Worm (Caenorhabditis elegans): Measurements from ENCODE around the gene R09D1.14.

- TF ChIP-seq nhr-11 (tag; optimal IDR thresholded peaks at IDR 0.05) (no peak), zip-5 (tag; optimal IDR thresholded peaks at IDR 0.05) (no peak), ama-1 (optimal IDR thresholded peaks at IDR 0.05) (no peak), hlh-30 (tag; optimal IDR thresholded peaks at IDR 0.05; ENCODE audit: insufficient read depth) (no peak), pha-4 (tag; optimal IDR thresholded peaks at IDR 0.05) (no peak), hlh-13 (GFP tag; optimal IDR thresholded peaks at IDR 0.05) (no peak)
Observed at ce11 chrII:9426076-9426475, 33.3 kb downstream of the R09D1.14 start, which contains the start of gene M176.10.
